Fruit fly (Drosophila melanogaster): ENCODE data around the gene mfrn.
A peak's percentile ranks its signal among the peaks of the same experiment; 100 is the strongest.

The mfrn gene

DNA sequence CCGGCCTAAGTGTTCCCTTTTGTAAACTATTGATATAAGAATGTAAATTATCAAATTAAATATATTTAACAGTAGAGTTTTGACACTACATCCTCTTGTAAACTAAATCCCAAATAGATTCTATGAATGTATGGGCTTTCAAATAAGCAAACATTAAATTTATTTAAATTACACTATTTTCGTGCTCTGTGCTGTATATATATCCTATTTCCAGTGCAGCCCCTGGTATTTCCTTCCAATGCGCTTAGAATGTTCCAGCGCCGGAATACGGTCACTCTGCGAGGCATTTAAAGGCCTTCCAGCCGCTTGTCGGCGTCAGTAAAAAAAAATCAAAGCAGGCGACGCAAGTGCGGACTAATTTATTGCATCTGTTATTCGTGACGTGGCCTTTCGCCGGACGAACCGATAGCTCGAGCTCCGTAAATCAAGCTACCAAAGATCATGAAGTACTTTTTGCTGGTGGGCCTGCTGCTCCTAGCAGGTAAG lies 643 bp upstream of the mfrn start, which contains the start of gene Gp93 (continued):
- TF ChIP-seq schlank (tag; optimal IDR thresholded peaks at IDR 0.05): no peak
- no peak for TF ChIP-seq CG13624 (GFP tag; optimal IDR thresholded peaks at IDR 0.05)
- no peak for TF ChIP-seq hbn (GFP tag; IDR thresholded peaks at IDR 0.05; ENCODE audit: partially characterized antibody)
- peak; percentile 2 for TF ChIP-seq org-1 (GFP tag; optimal IDR thresholded peaks at IDR 0.05)
- TF ChIP-seq CG10147 (GFP tag; optimal IDR thresholded peaks at IDR 0.05): no peak
- peak; percentile 44; the same call in 1 of the 3 replicates for TF ChIP-seq so (GFP tag; IDR thresholded peaks at IDR 0.05)
- peak; percentile 30 for TF ChIP-seq CG18599 (GFP tag; optimal IDR thresholded peaks at IDR 0.05)
- peak; percentile 100 for TF ChIP-seq CG11696 (GFP tag; IDR thresholded peaks at IDR 0.05)
- TF ChIP-seq CG17802 (tag; optimal IDR thresholded peaks at IDR 0.05): no peak
- TF ChIP-seq slou (GFP tag; optimal IDR thresholded peaks at IDR 0.05): peak; percentile 12
- TF ChIP-seq repo (GFP tag; optimal IDR thresholded peaks at IDR 0.05): peak; percentile 18
- TF ChIP-seq usp (GFP tag; optimal IDR thresholded peaks at IDR 0.05): no peak
- TF ChIP-seq hth (optimal IDR thresholded peaks at IDR 0.05): no peak
- TF ChIP-seq maf-S (GFP tag; optimal IDR thresholded peaks at IDR 0.05): no peak
- TF ChIP-seq amos (GFP tag; IDR thresholded peaks at IDR 0.05; ENCODE audit: partially characterized antibody): peak; percentile 55; the same call in 1 of the 2 replicates
- no peak for TF ChIP-seq fd64A (GFP tag; optimal IDR thresholded peaks at IDR 0.05)
- TF ChIP-seq stwl (tag; optimal IDR thresholded peaks at IDR 0.05): no peak
- TF ChIP-seq Xbp1 (GFP tag; optimal IDR thresholded peaks at IDR 0.05): peak; percentile 98
- no peak for TF ChIP-seq Dp (GFP tag; optimal IDR thresholded peaks at IDR 0.05)
- TF ChIP-seq tx (GFP tag; optimal IDR thresholded peaks at IDR 0.05): peak; percentile 35
- peak; percentile 3 for TF ChIP-seq cato (GFP tag; optimal IDR thresholded peaks at IDR 0.05; ENCODE audit: borderline replicate concordance)
- peak; percentile 45; the same call in 1 of the 2 replicates for TF ChIP-seq ro (GFP tag; IDR thresholded peaks at IDR 0.05)
- peak; percentile 73 for TF ChIP-seq vvl (GFP tag; IDR thresholded peaks at IDR 0.05)
- TF ChIP-seq CG8944 (GFP tag; optimal IDR thresholded peaks at IDR 0.05): no peak
- TF ChIP-seq Hmr (GFP tag; optimal IDR thresholded peaks at IDR 0.05): no peak
- TF ChIP-seq Hr39 (optimal IDR thresholded peaks at IDR 0.05): no peak
- peak; percentile 50 for TF ChIP-seq exex (tag; optimal IDR thresholded peaks at IDR 0.05)
- peak; percentile 68 for TF ChIP-seq CG1602 (GFP tag; optimal IDR thresholded peaks at IDR 0.05)
- peak; percentile 21 for TF ChIP-seq Ets97D (GFP tag; optimal IDR thresholded peaks at IDR 0.05)
- TF ChIP-seq CG14965 (GFP tag; optimal IDR thresholded peaks at IDR 0.05; ENCODE audit: borderline replicate concordance): no peak
- TF ChIP-seq trh (GFP tag; optimal IDR thresholded peaks at IDR 0.05): no peak
- peak; percentile 59 for TF ChIP-seq unpg (GFP tag; optimal IDR thresholded peaks at IDR 0.05)
- TF ChIP-seq ttk (GFP tag; IDR thresholded peaks at IDR 0.05): peak; percentile 55; the same call in 1 of the 2 replicates
- TF ChIP-seq CG42726 (GFP tag; IDR thresholded peaks at IDR 0.05; ENCODE audit: partially characterized antibody): peak; percentile 57; the same call in 1 of the 2 replicates
- TF ChIP-seq Dbx (GFP tag; IDR thresholded peaks at IDR 0.05): peak; percentile 52; the same call in 1 of the 3 replicates
- no peak for TF ChIP-seq ewg (GFP tag; optimal IDR thresholded peaks at IDR 0.05)
- TF ChIP-seq CG5245 (GFP tag; optimal IDR thresholded peaks at IDR 0.05): no peak
- TF ChIP-seq esg (GFP tag; conservative IDR thresholded peaks at IDR 0.05): peak; percentile 32; the same call in 1 of the 2 replicates
- TF ChIP-seq CG14014 (GFP tag; IDR thresholded peaks at IDR 0.05): peak; percentile 69
- TF ChIP-seq CG11456 (GFP tag; IDR thresholded peaks at IDR 0.05): 0 out of 3 replicates have a peak, but pooled peaks have one; percentile 43
- no peak for TF ChIP-seq lov (optimal IDR thresholded peaks at IDR 0.05)
- no peak for TF ChIP-seq lov (GFP tag; IDR thresholded peaks at IDR 0.05)
- 0 out of 3 replicates have a peak, but pooled peaks have one; percentile 18 for TF ChIP-seq CG14050 (GFP tag; IDR thresholded peaks at IDR 0.05)
- TF ChIP-seq dimm (GFP tag; IDR thresholded peaks at IDR 0.05): peak; percentile 16; the same call in 1 of the 2 replicates
- no peak for TF ChIP-seq Hr78 (GFP tag; optimal IDR thresholded peaks at IDR 0.05)
- peak; percentile 67 for TF ChIP-seq gfzf (GFP tag; optimal IDR thresholded peaks at IDR 0.05)
- no peak for TF ChIP-seq vfl (GFP tag; optimal IDR thresholded peaks at IDR 0.05)
- no peak for TF ChIP-seq sr (GFP tag; IDR thresholded peaks at IDR 0.05)
- peak; percentile 19; the same call in 1 of the 2 replicates for TF ChIP-seq klu (GFP tag; IDR thresholded peaks at IDR 0.05)
- no peak for TF ChIP-seq cad (GFP tag; optimal IDR thresholded peaks at IDR 0.05)
- no peak for TF ChIP-seq CG2889 (GFP tag; IDR thresholded peaks at IDR 0.05)

Data from whole organism, embryonic.